Fruit fly (Drosophila melanogaster) whole organism, pupa: ENCODE data around the gene cv-c.

Experiments
- CG12605 ChIP-seq: fragments of 200-800 bp; sonication (Bioruptor generic); IDR thresholded peaks from 2 replicates; pipeline ENCODE4 v1.3.6; 2022; ENCODE audit warnings: missing biosample characterization, missing genetic modification characterization
- CG15710 ChIP-seq: fragments of 200-800 bp; sonication (Bioruptor generic); optimal IDR thresholded peaks from 2 replicates; lab custom pipeline; 2018; ENCODE audit warnings: missing biosample characterization, mild to moderate bottlenecking, missing genetic modification characterization, moderate library complexity
- CG32121 ChIP-seq: fragments of 200-800 bp; sonication (Bioruptor generic); IDR thresholded peaks from 2 replicates; pipeline ENCODE4 v1.3.6; 2022; ENCODE audit warnings: missing biosample characterization, missing genetic modification characterization
- CG34367 ChIP-seq: fragments of 200-800 bp; sonication (Bioruptor generic); optimal IDR thresholded peaks from 2 replicates; lab custom pipeline; 2018; ENCODE audit warnings: missing biosample characterization, mild to moderate bottlenecking, missing genetic modification characterization
- CG8159 ChIP-seq: fragments of 200-800 bp; sonication (Bioruptor generic); optimal IDR thresholded peaks from 3 replicates; lab custom pipeline; 2018; ENCODE audit warnings: missing biosample characterization, mild to moderate bottlenecking, missing genetic modification characterization, moderate library complexity
- CG9948 ChIP-seq: fragments of 200-800 bp; sonication (Bioruptor generic); optimal IDR thresholded peaks from 2 replicates; lab custom pipeline; 2018; ENCODE audit warnings: missing biosample characterization, mild to moderate bottlenecking, missing genetic modification characterization, moderate library complexity
- EcR ChIP-seq: fragments of 200-800 bp; sonication (Bioruptor generic); optimal IDR thresholded peaks from 3 replicates; lab custom pipeline; 2019; ENCODE audit warnings: missing biosample characterization, missing genetic modification characterization, mild to moderate bottlenecking, moderate library complexity, missing genetic modification reagents
- Pif1B ChIP-seq: fragments of 200-800 bp; sonication (Bioruptor generic); optimal IDR thresholded peaks from 3 replicates; lab custom pipeline; 2016; ENCODE audit warnings: missing biosample characterization, missing genetic modification characterization
- gl ChIP-seq: fragments of 200-800 bp; sonication (Bioruptor generic); optimal IDR thresholded peaks from 2 replicates; lab custom pipeline; 2018; ENCODE audit warnings: missing biosample characterization, mild to moderate bottlenecking, missing genetic modification characterization

DNA sequence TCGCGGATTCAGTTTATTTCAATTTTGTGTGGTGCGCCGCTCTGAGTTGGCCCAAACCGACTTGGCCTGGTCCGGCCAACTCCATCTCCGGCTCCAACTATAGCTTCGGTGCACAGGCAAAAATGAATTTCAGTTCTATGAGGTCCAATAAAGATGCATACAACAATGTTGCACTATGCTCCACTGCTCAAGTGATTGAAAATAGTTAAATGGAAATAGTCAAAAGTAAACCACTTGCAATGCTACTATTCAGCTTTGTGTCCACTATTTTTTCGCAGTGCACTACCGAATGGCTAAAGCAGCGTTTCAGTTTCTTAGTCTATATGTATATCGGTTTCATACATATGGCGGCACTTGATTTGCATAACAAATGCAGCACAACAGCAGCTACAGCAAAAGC lies 5.2 kb downstream of the cv-c start:
- no peak for TF ChIP-seq EcR
- peak; percentile 50 for TF ChIP-seq CG9948 (tag; lab: Kevin White, UChicago)
- TF ChIP-seq CG12605 (GFP tag; lab: Robert Waterston, UW) = peak; percentile 71
- TF ChIP-seq CG32121 = peak; percentile 89
- TF ChIP-seq Pif1B (GFP tag; lab: Kevin White, UChicago) = peak; percentile 61
- no peak for TF ChIP-seq gl (tag; lab: Kevin White, UChicago)
- TF ChIP-seq CG15710 (tag; lab: Kevin White, UChicago) = peak; percentile 42
- TF ChIP-seq CG34367 = peak; percentile 18
- peak; percentile 59 for TF ChIP-seq CG8159
